Fruit fly (Drosophila melanogaster): Measurements from ENCODE around the gene CG15824.

Gene CG15824

dm6 chr2L:870749-871418, 14.1 kb downstream of the CG15824 start (continued):
- TF ChIP-seq bbx (GFP tag; IDR thresholded peaks at IDR 0.05; ENCODE audit: partially characterized antibody) (no peak; the same call in 1 of the 2 replicates), Antp (GFP tag; optimal IDR thresholded peaks at IDR 0.05) (peak; percentile 76), Stat92E (GFP tag; optimal IDR thresholded peaks at IDR 0.05) (no peak), MESR4 (GFP tag; optimal IDR thresholded peaks at IDR 0.05) (peak; percentile 50), CG18599 (GFP tag; optimal IDR thresholded peaks at IDR 0.05) (peak; percentile 74), Sry-δ (GFP tag; optimal IDR thresholded peaks at IDR 0.05) (peak; percentile 62), CTCF (GFP tag; optimal IDR thresholded peaks at IDR 0.05) (no peak), ash1 (GFP tag; optimal IDR thresholded peaks at IDR 0.05) (no peak), CG14050 (GFP tag; IDR thresholded peaks at IDR 0.05) (peak; percentile 24; the same call in 2 of the 3 replicates), Gsc (GFP tag; IDR thresholded peaks at IDR 0.05) (no peak), Hand (GFP tag; optimal IDR thresholded peaks at IDR 0.05) (no peak), CG18619 (GFP tag; optimal IDR thresholded peaks at IDR 0.05) (peak; percentile 64), CG3163 (GFP tag; optimal IDR thresholded peaks at IDR 0.05) (peak; percentile 50), CG16863 (GFP tag; optimal IDR thresholded peaks at IDR 0.05) (peak; percentile 69), CG1024 (GFP tag; IDR thresholded peaks at IDR 0.05) (no peak; the same call in 1 of the 2 replicates), Abd-B (GFP tag; optimal IDR thresholded peaks at IDR 0.05) (peak; percentile 51), tll (GFP tag; optimal IDR thresholded peaks at IDR 0.05) (peak in 1 of 2 experiments; percentile 51), dimm (GFP tag; IDR thresholded peaks at IDR 0.05) (no peak), trem (tag; optimal IDR thresholded peaks at IDR 0.05) (peak; percentile 100), CG10431 (GFP tag; optimal IDR thresholded peaks at IDR 0.05) (peak; percentile 21), mirr (GFP tag; optimal IDR thresholded peaks at IDR 0.05) (no peak), CG9797 (GFP tag; optimal IDR thresholded peaks at IDR 0.05) (no peak), Fer2 (tag; optimal IDR thresholded peaks at IDR 0.05) (peak; percentile 53), eyg (GFP tag; optimal IDR thresholded peaks at IDR 0.05) (peak; percentile 9), Lim3 (GFP tag; IDR thresholded peaks at IDR 0.05) (no peak), maf-S (GFP tag; optimal IDR thresholded peaks at IDR 0.05) (peak; percentile 29), CG2889 (GFP tag; IDR thresholded peaks at IDR 0.05) (no peak), CG14710 (tag; optimal IDR thresholded peaks at IDR 0.05) (peak; percentile 39), hkb (optimal IDR thresholded peaks at IDR 0.05) (peak; percentile 42), hkb (GFP tag; IDR thresholded peaks at IDR 0.05) (peak; percentile 55), row (GFP tag; IDR thresholded peaks at IDR 0.05) (peak; percentile 82), sim (GFP tag; IDR thresholded peaks at IDR 0.05) (no peak), ase (GFP tag; IDR thresholded peaks at IDR 0.05) (no peak), gcm2 (GFP tag; optimal IDR thresholded peaks at IDR 0.05) (peak; percentile 65), Optix (GFP tag; IDR thresholded peaks at IDR 0.05) (peak; percentile 66), rib (GFP tag; IDR thresholded peaks at IDR 0.05) (peak; percentile 48; the same call in 1 of the 2 replicates), lbe (GFP tag; optimal IDR thresholded peaks at IDR 0.05) (no peak), ham (GFP tag; IDR thresholded peaks at IDR 0.05) (peak; percentile 25; the same call in 1 of the 2 replicates), Aef1 (GFP tag; IDR thresholded peaks at IDR 0.05) (peak; percentile 58), NC2α (GFP tag; optimal IDR thresholded peaks at IDR 0.05) (no peak), Ravus (GFP tag; IDR thresholded peaks at IDR 0.05) (no peak), zf30C (GFP tag; optimal IDR thresholded peaks at IDR 0.05) (no peak), GATAe (GFP tag; conservative IDR thresholded peaks at IDR 0.05) (no peak), usp (GFP tag; optimal IDR thresholded peaks at IDR 0.05) (no peak), CG15479 (GFP tag; optimal IDR thresholded peaks at IDR 0.05) (no peak), unc-4 (GFP tag; IDR thresholded peaks at IDR 0.05; ENCODE audit: partially characterized antibody) (0 out of 2 replicates have a peak, but pooled peaks have one; percentile 29), Sin3A (optimal IDR thresholded peaks at IDR 0.05) (peak; percentile 64), tio (GFP tag; optimal IDR thresholded peaks at IDR 0.05) (no peak), Blimp-1 (GFP tag; optimal IDR thresholded peaks at IDR 0.05) (peak; percentile 61), abd-A (tag; optimal IDR thresholded peaks at IDR 0.05) (no peak), cad (GFP tag; optimal IDR thresholded peaks at IDR 0.05) (no peak)
